Worm (Caenorhabditis elegans) whole organism, late embryonic: Measurements from ENCODE around the gene cyp-33E1.

Experiments
- C38D4.7 ChIP-seq: fragments of 200-800 bp; sonication (Bioruptor generic); optimal IDR thresholded peaks from 2 replicates; lab custom pipeline; 2018; ENCODE audit warnings: mild to moderate bottlenecking, missing genetic modification characterization, moderate library complexity, missing compliant biosample characterization
- ama-1 ChIP-seq: fragments of 150-350 bp; optimal IDR thresholded peaks from 2 replicates; lab custom pipeline; 2014
- ceh-48 ChIP-seq: sonication (generic microtip); optimal IDR thresholded peaks from 2 replicates; lab custom pipeline; 2016; ENCODE audit warnings: missing genetic modification characterization, inconsistent platforms, missing compliant biosample characterization
- fax-1 ChIP-seq: sonication (generic microtip); optimal IDR thresholded peaks from 2 replicates; lab custom pipeline; 2016; ENCODE audit warnings: missing genotype, missing genetic modification characterization, missing compliant biosample characterization
- pag-3 ChIP-seq: sonication (generic microtip); optimal IDR thresholded peaks from 2 replicates; lab custom pipeline; 2016; ENCODE audit warnings: missing compliant biosample characterization, missing genetic modification characterization, borderline replicate concordance
- pqm-1 ChIP-seq: sonication (generic microtip); optimal IDR thresholded peaks from 2 replicates; lab custom pipeline; 2016; ENCODE audit warnings: missing genetic modification characterization, missing compliant biosample characterization
- syd-9 ChIP-seq: sonication (generic microtip); optimal IDR thresholded peaks from 2 replicates; lab custom pipeline; 2016; ENCODE audit warnings: mild to moderate bottlenecking, missing genetic modification characterization, moderate library complexity, missing compliant biosample characterization
- tbx-7 ChIP-seq: sonication (generic microtip); optimal IDR thresholded peaks from 2 replicates; lab custom pipeline; 2016; ENCODE audit warnings: missing genotype, missing genetic modification characterization, missing compliant biosample characterization
- unc-3 ChIP-seq, 2 experiments: fragments of 200-800 bp in 1 of 2; sonication (Bioruptor generic) in 1 of 2; sonication (generic microtip) in 1 of 2; conservative IDR thresholded peaks in 1 of 2; optimal IDR thresholded peaks in 1 of 2; 2 replicates each; pipeline versions ENCODE4 v1.3.6 to Lab custom; 2016 to 2022; ENCODE audit warnings: missing compliant biosample characterization in 2 of 2, missing genetic modification characterization in 2 of 2, missing genetic modification reagents in 1 of 2
- zip-5 ChIP-seq: sonication (generic microtip); optimal IDR thresholded peaks from 2 replicates; lab custom pipeline; 2016; ENCODE audit warnings: missing genetic modification characterization, missing compliant biosample characterization
- ztf-16 ChIP-seq: sonication (generic microtip); optimal IDR thresholded peaks from 2 replicates; lab custom pipeline; 2017; ENCODE audit warnings: missing genetic modification characterization, missing compliant biosample characterization

- TF ChIP-seq fax-1 (tag; lab: Kevin White, UChicago) (no peak), unc-3 (GFP tag; conservative IDR thresholded peaks at IDR 0.05; lab: Robert Waterston, UW) (no peak), unc-3 (tag; optimal IDR thresholded peaks at IDR 0.05; lab: Kevin White, UChicago) (no peak), zip-5 (tag; lab: Kevin White, UChicago) (no peak), C38D4.7 (no peak), ceh-48 (tag; lab: Kevin White, UChicago) (no peak), pag-3 (tag; lab: Kevin White, UChicago) (no peak), ama-1 (no peak), syd-9 (tag; lab: Kevin White, UChicago) (no peak), ztf-16 (tag; lab: Kevin White, UChicago) (no peak), pqm-1 (tag; lab: Kevin White, UChicago) (no peak), tbx-7 (tag; lab: Kevin White, UChicago) (no peak)
Observed at ce11 chrIV:8651835-8652234, 3.4 kb upstream of the cyp-33E1 start, which contains the start of gene C49C8.8.
